Worm (Caenorhabditis elegans) whole organism, young adult: ENCODE results near the gene F59G1.4.

Experiments used
- aptf-3 ChIP-seq: fragments of 200-800 bp; sonication (Bioruptor generic); IDR thresholded peaks from 2 replicates; pipeline ENCODE4 v1.3.6; 2022; ENCODE audit warnings: missing genetic modification characterization, missing compliant biosample characterization
- hmg-20 ChIP-seq: fragments of 200-800 bp; sonication (Bioruptor generic); IDR thresholded peaks from 2 replicates; pipeline ENCODE4 v1.3.6; 2022; ENCODE audit warnings: missing genetic modification reagents, missing genetic modification characterization, missing compliant biosample characterization
- madf-10 ChIP-seq: sonication (generic microtip); optimal IDR thresholded peaks from 2 replicates; lab custom pipeline; 2016; ENCODE audit warnings: mild to moderate bottlenecking, missing genetic modification characterization, missing compliant biosample characterization
- mxl-1 ChIP-seq: sonication (generic microtip); optimal IDR thresholded peaks from 2 replicates; lab custom pipeline; 2016; ENCODE audit warnings: missing genetic modification characterization, missing compliant biosample characterization
- repo-1 ChIP-seq: sonication (generic microtip); optimal IDR thresholded peaks from 2 replicates; lab custom pipeline; 2017; ENCODE audit warnings: mild to moderate bottlenecking, missing genetic modification characterization, missing compliant biosample characterization
- snpc-3.4 ChIP-seq: sonication (generic microtip); optimal IDR thresholded peaks from 2 replicates; lab custom pipeline; 2017; ENCODE audit warnings: missing genetic modification characterization, mild to moderate bottlenecking, missing compliant biosample characterization, antibody characterized with exemption, moderate library complexity, missing genotype, missing genetic modification reagents
- snpc-4 ChIP-seq, 5 experiments: fragments of 150-350 bp in 1 of 5; sonication (generic microtip) in 4 of 5; optimal IDR thresholded peaks; 2 replicates each; lab custom pipeline; 2014 to 2018; ENCODE audit warnings: missing genetic modification characterization in 5 of 5, missing biosample characterization in 3 of 5, antibody characterized with exemption in 2 of 5, mild to moderate bottlenecking in 2 of 5, missing compliant biosample characterization in 2 of 5, missing genotype in 2 of 5, moderate library complexity in 2 of 5, missing genetic modification reagents in 1 of 5
- unc-130 ChIP-seq: sonication (generic microtip); optimal IDR thresholded peaks from 2 replicates; lab custom pipeline; 2016; ENCODE audit warnings: missing genetic modification reagents, missing genetic modification characterization, missing compliant biosample characterization
- zfh-2 ChIP-seq: fragments of 200-800 bp; sonication (Bioruptor generic); conservative IDR thresholded peaks from 2 replicates; pipeline ENCODE4 v1.3.6; 2022; ENCODE audit warnings: missing genetic modification reagents, missing genetic modification characterization, missing compliant biosample characterization
- ztf-6 ChIP-seq: fragments of 200-800 bp; sonication (Bioruptor generic); IDR thresholded peaks from 2 replicates; pipeline ENCODE4 v1.3.6; 2022; ENCODE audit warnings: missing genetic modification reagents, missing genetic modification characterization, missing compliant biosample characterization

ce11 chrII:5928502-5928901, 32.5 kb downstream of the F59G1.4 start, which contains the start of gene egl-44:
- TF ChIP-seq aptf-3 (GFP tag; lab: Robert Waterston, UW) (no peak), hmg-20 (no peak), snpc-4 (GFP tag; optimal IDR thresholded peaks at IDR 0.05; lab: Kevin White, UChicago) (no peak), snpc-4 (tag; optimal IDR thresholded peaks at IDR 0.05; lab: Kevin White, UChicago) (no peak), unc-130 (GFP tag; lab: Kevin White, UChicago) (no peak), madf-10 (no peak), snpc-3.4 (tag; lab: Kevin White, UChicago) (no peak), repo-1 (tag; lab: Kevin White, UChicago) (no peak), mxl-1 (tag; lab: Kevin White, UChicago) (no peak), ztf-6 (GFP tag; lab: Robert Waterston, UW) (no peak), zfh-2 (GFP tag; lab: Robert Waterston, UW) (no peak)
